Worm (Caenorhabditis elegans) whole organism, early embryonic: ENCODE data around the gene lin-24.

ENCODE experiments used
- B0310.2 ChIP-seq: sonication (generic microtip); optimal IDR thresholded peaks from 2 replicates; lab custom pipeline; 2016; ENCODE audit warnings: mild to moderate bottlenecking, missing genetic modification characterization, missing compliant biosample characterization
- F13C5.2 ChIP-seq: sonication (generic microtip); optimal IDR thresholded peaks from 2 replicates; lab custom pipeline; 2017; ENCODE audit warnings: mild to moderate bottlenecking, missing genetic modification characterization, inconsistent platforms, missing compliant biosample characterization
- aly-1 ChIP-seq: sonication (generic microtip); optimal IDR thresholded peaks from 2 replicates; lab custom pipeline; 2016; ENCODE audit warnings: missing genetic modification characterization, missing compliant biosample characterization
- ama-1 ChIP-seq: fragments of 150-350 bp; optimal IDR thresholded peaks from 2 replicates; lab custom pipeline; 2014
- ceh-13 ChIP-seq: fragments of 200-800 bp; sonication (Bioruptor generic); optimal IDR thresholded peaks from 2 replicates; lab custom pipeline; 2018; ENCODE audit warnings: mild to moderate bottlenecking, missing genetic modification characterization, missing compliant biosample characterization
- ceh-36 ChIP-seq: sonication (generic microtip); optimal IDR thresholded peaks from 2 replicates; lab custom pipeline; 2016; ENCODE audit warnings: missing genetic modification characterization, inconsistent platforms, missing compliant biosample characterization
- ets-7 ChIP-seq: sonication (generic microtip); optimal IDR thresholded peaks from 2 replicates; lab custom pipeline; 2016; ENCODE audit warnings: missing genotype, missing genetic modification characterization, missing compliant biosample characterization
- flt-1 ChIP-seq: fragments of 200-800 bp; sonication (Bioruptor generic); IDR thresholded peaks from 2 replicates; pipeline ENCODE4 v1.3.6; 2022; ENCODE audit warnings: missing genetic modification characterization, missing compliant biosample characterization
- hmbx-1 ChIP-seq: sonication (generic microtip); optimal IDR thresholded peaks from 2 replicates; lab custom pipeline; 2016; ENCODE audit warnings: mild to moderate bottlenecking, missing genetic modification characterization, missing compliant biosample characterization
- hmg-4 ChIP-seq: fragments of 200-800 bp; sonication (Bioruptor generic); optimal IDR thresholded peaks from 2 replicates; lab custom pipeline; 2018; ENCODE audit warnings: mild to moderate bottlenecking, missing genetic modification characterization, missing compliant biosample characterization
- hnd-1 ChIP-seq: sonication (generic microtip); optimal IDR thresholded peaks from 2 replicates; lab custom pipeline; 2016; ENCODE audit warnings: missing genetic modification characterization, missing compliant biosample characterization
- pes-1 ChIP-seq: fragments of 200-800 bp; sonication (Bioruptor generic); IDR thresholded peaks from 2 replicates; pipeline ENCODE4 v1.3.6; 2022; ENCODE audit warnings: missing genetic modification reagents, missing genetic modification characterization, missing compliant biosample characterization
- scrt-1 ChIP-seq: fragments of 200-800 bp; sonication (Bioruptor generic); IDR thresholded peaks from 2 replicates; pipeline ENCODE4 v1.3.6; 2022; ENCODE audit warnings: missing genetic modification characterization, missing compliant biosample characterization
- sea-1 ChIP-seq: fragments of 200-800 bp; sonication (Bioruptor generic); conservative IDR thresholded peaks from 2 replicates; pipeline ENCODE4 v1.3.6; 2022; ENCODE audit warnings: missing genetic modification characterization, missing compliant biosample characterization
- tbx-11 ChIP-seq: fragments of 200-800 bp; sonication (Bioruptor generic); IDR thresholded peaks from 2 replicates; pipeline ENCODE4 v1.3.6; 2022; ENCODE audit warnings: missing genetic modification characterization, missing compliant biosample characterization
- tbx-37 ChIP-seq: fragments of 200-800 bp; sonication (Bioruptor generic); conservative IDR thresholded peaks from 2 replicates; pipeline ENCODE4 v1.3.6; 2022; ENCODE audit warnings: missing genetic modification reagents, missing genetic modification characterization, missing compliant biosample characterization
- tra-4 ChIP-seq: sonication (generic microtip); optimal IDR thresholded peaks from 2 replicates; lab custom pipeline; 2017; ENCODE audit warnings: missing genetic modification characterization, missing compliant biosample characterization

The lin-24 gene

ce11 chrIV:12092113-12092512 is 37.2 kb upstream of the lin-24 start, which contains the start of gene mig-32:
Gene mig-32 (minus strand): TSS chrIV:12092213.
- TF ChIP-seq flt-1 (GFP tag; lab: Robert Waterston, UW) (no peak), tbx-11 (GFP tag; lab: Robert Waterston, UW) (no peak)

ce11 chrIV:12093384-12093783 is 35.9 kb upstream of the lin-24 start, which contains the start of gene cpsf-4:
Gene cpsf-4 (minus strand): TSS chrIV:12093445.
- TF ChIP-seq tbx-37 (GFP tag; lab: Robert Waterston, UW), result no peak
- TF ChIP-seq ets-7, result no peak

ce11 chrIV:12093819-12094218 is 35.5 kb upstream of the lin-24 start, which contains the start of gene F11A10.5:
Gene F11A10.5 (plus strand): TSS chrIV:12094119.
- TF ChIP-seq sea-1, result no peak
- TF ChIP-seq B0310.2 (tag; lab: Kevin White, UChicago), result no peak
- TF ChIP-seq ceh-13 (GFP tag; lab: Kevin White, UChicago), result no peak
- TF ChIP-seq tra-4 (tag; lab: Kevin White, UChicago), result no peak
- no peak for TF ChIP-seq F13C5.2 (tag; lab: Kevin White, UChicago)
- TF ChIP-seq ama-1 (lab: Kevin White, UChicago), result no peak
- no peak for TF ChIP-seq hnd-1 (tag; lab: Kevin White, UChicago)
- TF ChIP-seq hmg-4 (GFP tag; lab: Kevin White, UChicago), result no peak
- no peak for TF ChIP-seq flt-1 (GFP tag; lab: Robert Waterston, UW)
- no peak for TF ChIP-seq tbx-37 (GFP tag; lab: Robert Waterston, UW)
- no peak for TF ChIP-seq aly-1 (tag; lab: Kevin White, UChicago)
- no peak for TF ChIP-seq pes-1 (GFP tag; lab: Robert Waterston, UW)
- no peak for TF ChIP-seq tbx-11 (GFP tag; lab: Robert Waterston, UW)
- TF ChIP-seq hmbx-1, result no peak
- no peak for TF ChIP-seq scrt-1 (GFP tag; lab: Robert Waterston, UW)

- TF ChIP-seq ama-1 (lab: Kevin White, UChicago) (no peak), hnd-1 (tag; lab: Kevin White, UChicago) (no peak), ceh-13 (GFP tag; lab: Kevin White, UChicago) (no peak), B0310.2 (tag; lab: Kevin White, UChicago) (no peak), ceh-36 (tag; lab: Kevin White, UChicago) (no peak), sea-1 (no peak), tbx-11 (GFP tag; lab: Robert Waterston, UW) (no peak), hmbx-1 (no peak), F13C5.2 (tag; lab: Kevin White, UChicago) (no peak), scrt-1 (GFP tag; lab: Robert Waterston, UW) (no peak), pes-1 (GFP tag; lab: Robert Waterston, UW) (no peak), tra-4 (tag; lab: Kevin White, UChicago) (no peak), flt-1 (GFP tag; lab: Robert Waterston, UW) (no peak), tbx-37 (GFP tag; lab: Robert Waterston, UW) (no peak), ets-7 (no peak), hmg-4 (GFP tag; lab: Kevin White, UChicago) (no peak)
Measured at ce11 chrIV:12096479-12096878, 32.8 kb upstream of the lin-24 start, which contains the start of gene mon-2. Gene mon-2 (plus strand): TSS chrIV:12096779.

ce11 chrIV:12105558-12105957 is 23.7 kb upstream of the lin-24 start, which contains the start of gene M18.3:
Gene M18.3 (plus strand): TSS chrIV:12105858.
- TF ChIP-seq ets-7 (no peak), tra-4 (tag; lab: Kevin White, UChicago) (no peak), hmbx-1 (no peak), ama-1 (lab: Kevin White, UChicago) (no peak), sea-1 (no peak), ceh-36 (tag; lab: Kevin White, UChicago) (no peak), ceh-13 (GFP tag; lab: Kevin White, UChicago) (no peak), hnd-1 (tag; lab: Kevin White, UChicago) (no peak), F13C5.2 (tag; lab: Kevin White, UChicago) (no peak), pes-1 (GFP tag; lab: Robert Waterston, UW) (no peak), aly-1 (tag; lab: Kevin White, UChicago) (no peak), hmg-4 (GFP tag; lab: Kevin White, UChicago) (no peak), scrt-1 (GFP tag; lab: Robert Waterston, UW) (no peak), tbx-37 (GFP tag; lab: Robert Waterston, UW) (no peak), tbx-11 (GFP tag; lab: Robert Waterston, UW) (no peak), flt-1 (GFP tag; lab: Robert Waterston, UW) (no peak), B0310.2 (tag; lab: Kevin White, UChicago) (no peak)

ce11 chrIV:12108984-12109657 is 20.2 kb upstream of the lin-24 start:
- TF ChIP-seq ceh-13 (GFP tag; lab: Kevin White, UChicago), result no peak
- TF ChIP-seq hmg-4 (GFP tag; lab: Kevin White, UChicago), result no peak
- TF ChIP-seq tra-4 (tag; lab: Kevin White, UChicago), result no peak
- no peak for TF ChIP-seq B0310.2 (tag; lab: Kevin White, UChicago)
- TF ChIP-seq tbx-37 (GFP tag; lab: Robert Waterston, UW), result no peak
- TF ChIP-seq ceh-36 (tag; lab: Kevin White, UChicago), result no peak
- no peak for TF ChIP-seq flt-1 (GFP tag; lab: Robert Waterston, UW)
- TF ChIP-seq pes-1 (GFP tag; lab: Robert Waterston, UW), result no peak
- TF ChIP-seq hnd-1 (tag; lab: Kevin White, UChicago), result no peak
- TF ChIP-seq sea-1, result no peak
- TF ChIP-seq ama-1 (lab: Kevin White, UChicago), result no peak
- TF ChIP-seq scrt-1 (GFP tag; lab: Robert Waterston, UW), result no peak
- TF ChIP-seq F13C5.2 (tag; lab: Kevin White, UChicago), result no peak
- no peak for TF ChIP-seq hmbx-1
- TF ChIP-seq aly-1 (tag; lab: Kevin White, UChicago), result no peak
- TF ChIP-seq tbx-11 (GFP tag; lab: Robert Waterston, UW), result no peak
- TF ChIP-seq ets-7, result no peak

ce11 chrIV:12109743-12110142 is 19.6 kb upstream of the lin-24 start:
- TF ChIP-seq ceh-13 (GFP tag; lab: Kevin White, UChicago) (no peak), F13C5.2 (tag; lab: Kevin White, UChicago) (no peak), scrt-1 (GFP tag; lab: Robert Waterston, UW) (no peak), ama-1 (lab: Kevin White, UChicago) (no peak)
